Worm (Caenorhabditis elegans) whole organism, L3 larva: Measurements from ENCODE around the gene F48G7.12.

Source experiments
- ceh-16 ChIP-seq: sonication (generic microtip); optimal IDR thresholded peaks from 2 replicates; lab custom pipeline; 2017; ENCODE audit warnings: missing biosample characterization, missing genetic modification characterization
- elt-3 ChIP-seq, 3 experiments: fragments of 150-350 bp in 1 of 3; sonication (generic microtip) in 2 of 3; optimal IDR thresholded peaks; 2 replicates in 2 of 3; 4 replicates in 1 of 3; lab custom pipeline; 2014 to 2017; ENCODE audit warnings: missing biosample characterization in 3 of 3, missing genetic modification characterization in 3 of 3
- lin-39 ChIP-seq: fragments of 150-350 bp; optimal IDR thresholded peaks from 2 replicates; lab custom pipeline; 2018; ENCODE audit warnings: missing biosample characterization, missing genetic modification reagents, missing genetic modification characterization
- nhr-67 ChIP-seq: fragments of 150-350 bp; optimal IDR thresholded peaks from 2 replicates; lab custom pipeline; 2014; ENCODE audit warnings: missing biosample characterization, missing genetic modification characterization
- snpc-4 ChIP-seq: fragments of 150-350 bp; optimal IDR thresholded peaks from 2 replicates; lab custom pipeline; 2014; ENCODE audit warnings: missing biosample characterization, missing genetic modification characterization
- zag-1 ChIP-seq: fragments of 150-350 bp; optimal IDR thresholded peaks from 2 replicates; lab custom pipeline; 2014; ENCODE audit warnings: missing biosample characterization, missing genetic modification characterization

ce11 chrV:617917-618316 is 28.1 kb downstream of the F48G7.12 start:
- TF ChIP-seq lin-39 (tag; lab: Kevin White, UChicago): no peak
- TF ChIP-seq ceh-16 (tag; lab: Kevin White, UChicago): no peak
- no peak for TF ChIP-seq zag-1 (tag; lab: Kevin White, UChicago)
- TF ChIP-seq snpc-4 (tag; lab: Kevin White, UChicago): no peak
- TF ChIP-seq elt-3 (tag; optimal IDR thresholded peaks at IDR 0.05; lab: Kevin White, UChicago): no peak
- TF ChIP-seq nhr-67 (tag; lab: Kevin White, UChicago): no peak
